Worm (Caenorhabditis elegans) whole organism, late embryonic: Measurements from ENCODE around the gene H12I13.6.

Source experiments
- F13H6.1 ChIP-seq: sonication (generic microtip); optimal IDR thresholded peaks from 2 replicates; lab custom pipeline; 2016; ENCODE audit warnings: missing genetic modification characterization, missing compliant biosample characterization
- K09A11.1 ChIP-seq: sonication (generic microtip); optimal IDR thresholded peaks from 2 replicates; lab custom pipeline; 2017; ENCODE audit warnings: antibody characterized with exemption, mild to moderate bottlenecking, missing genetic modification characterization, missing compliant biosample characterization; ENCODE audit not compliant: insufficient read depth
- ama-1 ChIP-seq: fragments of 150-350 bp; optimal IDR thresholded peaks from 2 replicates; lab custom pipeline; 2014
- dmd-4 ChIP-seq: sonication (generic microtip); optimal IDR thresholded peaks from 2 replicates; lab custom pipeline; 2016; ENCODE audit warnings: borderline replicate concordance, missing genetic modification characterization, missing compliant biosample characterization
- gmeb-2 ChIP-seq: sonication (generic microtip); optimal IDR thresholded peaks from 2 replicates; lab custom pipeline; 2016; ENCODE audit warnings: missing genetic modification characterization, inconsistent platforms, missing compliant biosample characterization
- nhr-11 ChIP-seq: fragments of 150-350 bp; optimal IDR thresholded peaks from 2 replicates; lab custom pipeline; 2014; ENCODE audit warnings: missing biosample characterization, missing genetic modification characterization
- pha-4 ChIP-seq: fragments of 150-350 bp; optimal IDR thresholded peaks from 2 replicates; lab custom pipeline; 2018; ENCODE audit warnings: missing biosample characterization, missing genetic modification reagents, missing genetic modification characterization
- pqm-1 ChIP-seq: sonication (generic microtip); optimal IDR thresholded peaks from 2 replicates; lab custom pipeline; 2016; ENCODE audit warnings: missing genetic modification characterization, missing compliant biosample characterization
- sox-2 ChIP-seq: fragments of 200-800 bp; sonication (Bioruptor generic); IDR thresholded peaks from 2 replicates; pipeline ENCODE4 v1.3.6; 2022; ENCODE audit warnings: missing genetic modification reagents, missing genetic modification characterization, missing compliant biosample characterization
- sox-4 ChIP-seq: sonication (generic microtip); optimal IDR thresholded peaks from 2 replicates; lab custom pipeline; 2017; ENCODE audit warnings: mild to moderate bottlenecking, missing genetic modification characterization, inconsistent platforms, missing compliant biosample characterization
- unc-55 ChIP-seq: sonication (generic microtip); optimal IDR thresholded peaks from 2 replicates; lab custom pipeline; 2017; ENCODE audit warnings: missing biosample characterization, missing genetic modification reagents, missing genetic modification characterization

- TF ChIP-seq sox-2 (GFP tag; lab: Robert Waterston, UW) (no peak), K09A11.1 (tag; lab: Kevin White, UChicago) (no peak), nhr-11 (tag; lab: Kevin White, UChicago) (no peak), unc-55 (no peak), F13H6.1 (tag; lab: Kevin White, UChicago) (no peak), pha-4 (tag; lab: Kevin White, UChicago) (no peak), dmd-4 (no peak), pqm-1 (tag; lab: Kevin White, UChicago) (no peak), ama-1 (no peak), sox-4 (tag; lab: Kevin White, UChicago) (no peak), gmeb-2 (no peak)
Observed at ce11 chrII:6067066-6067465, 10.6 kb upstream of the H12I13.6 start, which contains the start of gene H12I13.1.
